Worm (Caenorhabditis elegans): ENCODE data around the gene C16D9.3.
A peak's percentile ranks its signal among the peaks of the same experiment; 100 is the strongest.

DNA sequence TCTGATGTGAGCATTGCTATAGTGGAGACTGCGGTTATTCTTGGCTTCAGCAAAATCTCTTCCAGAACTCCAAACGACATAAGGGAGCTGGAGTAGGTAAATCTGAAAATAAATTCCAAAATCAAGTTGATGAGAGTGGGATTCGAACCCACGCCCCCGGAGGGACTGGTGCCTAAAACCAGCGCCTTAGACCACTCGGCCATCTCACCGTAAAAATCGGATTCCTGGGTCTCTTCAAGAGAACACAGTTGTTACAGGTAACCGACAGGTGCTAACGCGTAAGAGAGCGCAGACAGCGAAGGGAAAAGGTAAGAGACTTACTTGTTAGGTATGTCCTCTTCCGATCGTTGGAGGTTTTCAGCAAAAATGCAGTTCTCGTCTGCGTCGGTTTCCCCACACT is 4.5 kb downstream of the C16D9.3 start:
- TF ChIP-seq nhr-237 (tag; optimal IDR thresholded peaks at IDR 0.05) (no peak), snpc-4 (tag; optimal IDR thresholded peaks at IDR 0.05) (peak; percentile 29), fos-1 (tag; optimal IDR thresholded peaks at IDR 0.05) (no peak), skn-1 (tag; optimal IDR thresholded peaks at IDR 0.05) (no peak), pha-4 (tag; optimal IDR thresholded peaks at IDR 0.05) (no peak), nhr-28 (tag; optimal IDR thresholded peaks at IDR 0.05) (no peak), ZK546.5 (tag; optimal IDR thresholded peaks at IDR 0.05) (no peak), ama-1 (optimal IDR thresholded peaks at IDR 0.05) (no peak)

All from whole organism, L3 larva.